Fruit fly (Drosophila melanogaster) whole organism, prepupa: Measurements from ENCODE around the gene CG9368.
A peak's percentile ranks its signal among the peaks of the same experiment; 100 is the strongest.

ENCODE experiments used
- Hr39 ChIP-seq: fragments of 200-800 bp; sonication (Bioruptor generic); optimal IDR thresholded peaks from 2 replicates; lab custom pipeline; 2016; ENCODE audit warnings: missing biosample characterization, missing genetic modification characterization
- Met ChIP-seq: fragments of 200-800 bp; sonication (Bioruptor generic); optimal IDR thresholded peaks from 3 replicates; lab custom pipeline; 2016; ENCODE audit warnings: missing biosample characterization, missing genetic modification characterization
- cyc ChIP-seq: fragments of 200-800 bp; sonication (Bioruptor generic); optimal IDR thresholded peaks from 3 replicates; lab custom pipeline; 2016; ENCODE audit warnings: missing biosample characterization, missing genetic modification characterization
- topi ChIP-seq: fragments of 200-800 bp; sonication (Bioruptor generic); optimal IDR thresholded peaks from 3 replicates; lab custom pipeline; 2016; ENCODE audit warnings: missing biosample characterization, missing genetic modification characterization

dm6 chr3L:19632766-19633632, 31.6 kb downstream of the CG9368 start:
- peak; percentile 70 for TF ChIP-seq topi (GFP tag; lab: Kevin White, UChicago)
- TF ChIP-seq Met (GFP tag; lab: Kevin White, UChicago): peak; percentile 72
- TF ChIP-seq Hr39 (GFP tag; lab: Kevin White, UChicago): peak; percentile 65
- peak; percentile 64 for TF ChIP-seq cyc (GFP tag; lab: Kevin White, UChicago)
